Worm (Caenorhabditis elegans) whole organism, young adult: ENCODE results near the gene ZK1240.11.

Experiments
- T26A5.8 ChIP-seq: sonication (generic microtip); optimal IDR thresholded peaks from 2 replicates; lab custom pipeline; 2016; ENCODE audit warnings: missing genetic modification characterization, missing compliant biosample characterization
- ets-4 ChIP-seq: fragments of 200-800 bp; sonication (Bioruptor generic); optimal IDR thresholded peaks from 2 replicates; lab custom pipeline; 2018; ENCODE audit warnings: mild to moderate bottlenecking, missing genetic modification characterization, missing compliant biosample characterization
- let-607 ChIP-seq, 2 experiments: fragments of 200-800 bp in 1 of 2; sonication (Bioruptor generic) in 1 of 2; sonication (generic microtip) in 1 of 2; optimal IDR thresholded peaks; 2 replicates each; lab custom pipeline; 2016 to 2018; ENCODE audit warnings: mild to moderate bottlenecking in 2 of 2, missing compliant biosample characterization in 2 of 2, missing genetic modification characterization in 2 of 2, moderate library complexity in 2 of 2, missing genotype in 1 of 2
- mxl-1 ChIP-seq: sonication (generic microtip); optimal IDR thresholded peaks from 2 replicates; lab custom pipeline; 2016; ENCODE audit warnings: missing genetic modification characterization, missing compliant biosample characterization
- nfya-2 ChIP-seq: fragments of 200-800 bp; sonication (Bioruptor generic); IDR thresholded peaks from 2 replicates; pipeline ENCODE4 v1.3.6; 2022; ENCODE audit warnings: missing genetic modification reagents, missing genetic modification characterization, missing compliant biosample characterization
- rpc-1 ChIP-seq, 2 experiments: fragments of 150-350 bp in 1 of 2; sonication (generic microtip) in 1 of 2; optimal IDR thresholded peaks; 2 replicates each; lab custom pipeline; 2014 to 2018; ENCODE audit warnings: missing biosample characterization in 1 of 2, missing genetic modification characterization in 1 of 2, missing genetic modification reagents in 1 of 2, missing genotype in 1 of 2
- snpc-4 ChIP-seq, 5 experiments: fragments of 150-350 bp in 1 of 5; sonication (generic microtip) in 4 of 5; optimal IDR thresholded peaks; 2 replicates each; lab custom pipeline; 2014 to 2018; ENCODE audit warnings: missing genetic modification characterization in 5 of 5, missing biosample characterization in 3 of 5, antibody characterized with exemption in 2 of 5, mild to moderate bottlenecking in 2 of 5, missing compliant biosample characterization in 2 of 5, missing genotype in 2 of 5, moderate library complexity in 2 of 5, missing genetic modification reagents in 1 of 5

- TF ChIP-seq T26A5.8 (no peak), rpc-1 (optimal IDR thresholded peaks at IDR 0.05; lab: Kevin White, UChicago) (no peak), rpc-1 (tag; optimal IDR thresholded peaks at IDR 0.05; lab: Kevin White, UChicago) (no peak), snpc-4 (GFP tag; optimal IDR thresholded peaks at IDR 0.05; lab: Kevin White, UChicago) (no peak), snpc-4 (tag; optimal IDR thresholded peaks at IDR 0.05; lab: Kevin White, UChicago) (no peak), mxl-1 (tag; lab: Kevin White, UChicago) (no peak), let-607 (tag; optimal IDR thresholded peaks at IDR 0.05; lab: Kevin White, UChicago) (no peak), ets-4 (GFP tag; lab: Kevin White, UChicago) (no peak), nfya-2 (GFP tag; lab: Robert Waterston, UW) (no peak)
These were observed 38.6 kb downstream of the ZK1240.11 start, which contains the start of gene F43C11.11 for ce11 chrII:2363673-2364072.
